Worm (Caenorhabditis elegans) whole organism, dauer: Measurements from ENCODE around the gene madf-9.

Experiments
- unc-62 ChIP-seq: sonication (generic microtip); optimal IDR thresholded peaks from 2 replicates; lab custom pipeline; 2017; ENCODE audit warnings: missing biosample characterization, missing genetic modification reagents, missing genetic modification characterization

madf-9 gene

ce11 chrIV:3636528-3637129 is at the start of gene madf-9:
Gene madf-9 (plus strand): TSS chrIV:3637079.
- TF ChIP-seq unc-62 (GFP tag; lab: Kevin White, UChicago) = no peak

- TF ChIP-seq unc-62 (GFP tag; lab: Kevin White, UChicago) = no peak
Measured at ce11 chrIV:3590821-3591220, 46.1 kb upstream of the madf-9 start.

ce11 chrIV:3593513-3593912 is 43.4 kb upstream of the madf-9 start, which contains the start of gene taf-2:
Gene taf-2 (minus strand): TSS chrIV:3593613.
- TF ChIP-seq unc-62 (GFP tag; lab: Kevin White, UChicago) = no peak

ce11 chrIV:3597356-3597755 is 39.5 kb upstream of the madf-9 start:
- TF ChIP-seq unc-62 (GFP tag; lab: Kevin White, UChicago) = no peak

- no peak for TF ChIP-seq unc-62 (GFP tag; lab: Kevin White, UChicago)
Measured at ce11 chrIV:3598452-3598851, 38.4 kb upstream of the madf-9 start, which contains the start of gene Y37E11B.5. Gene Y37E11B.5 (minus strand): TSS chrIV:3598552.

ce11 chrIV:3599126-3599525 is 37.8 kb upstream of the madf-9 start, which contains the start of gene Y37E11B.6:
Gene Y37E11B.6 (minus strand): TSS chrIV:3599306.
- no peak for TF ChIP-seq unc-62 (GFP tag; lab: Kevin White, UChicago)

DNA sequence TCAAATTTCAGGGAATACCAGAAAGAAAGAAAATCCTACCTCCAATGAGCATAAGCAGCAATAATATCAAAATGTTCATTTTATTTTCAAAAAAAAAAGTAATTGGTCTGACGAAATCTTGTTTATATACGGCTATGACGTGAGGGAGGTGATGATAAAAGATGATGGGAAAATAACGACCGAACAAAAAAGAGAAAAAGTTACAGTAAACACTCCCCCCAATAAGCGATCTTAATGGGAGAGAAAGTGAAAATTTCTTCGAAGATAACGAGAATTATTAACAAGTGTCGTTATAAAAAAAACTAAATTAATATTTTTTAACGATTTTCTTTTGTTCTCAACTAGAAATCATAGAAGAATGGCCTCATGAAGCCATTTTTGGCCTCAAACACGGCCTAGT is 36.9 kb upstream of the madf-9 start, which contains the start of gene Y37E11B.7:
Gene Y37E11B.7, minus strand, starts transcription at position 207 of the 400 bp plus-strand sequence.
- TF ChIP-seq unc-62 (GFP tag; lab: Kevin White, UChicago) = no peak

ce11 chrIV:3601846-3602245 is 35.0 kb upstream of the madf-9 start:
- no peak for TF ChIP-seq unc-62 (GFP tag; lab: Kevin White, UChicago)

DNA sequence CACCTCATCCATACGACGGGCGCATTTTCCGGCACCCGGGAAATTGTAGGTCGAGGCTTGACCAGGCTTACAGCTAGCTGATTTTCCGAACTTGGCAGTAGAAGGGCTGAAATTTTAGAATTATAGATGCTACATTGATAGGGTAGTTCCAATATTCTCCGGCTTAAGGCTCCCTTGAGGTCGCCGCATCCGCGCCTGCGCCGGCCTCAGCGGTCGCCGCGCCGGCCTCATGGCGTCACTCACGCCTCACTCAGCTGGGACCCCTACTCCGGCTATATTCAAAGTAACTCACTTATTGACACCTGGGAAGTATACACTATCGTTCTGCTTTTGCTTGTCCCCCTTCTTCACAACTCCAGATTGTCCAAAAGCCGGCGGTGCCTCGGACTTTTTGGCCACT is 32.8 kb upstream of the madf-9 start:
- no peak for TF ChIP-seq unc-62 (GFP tag; lab: Kevin White, UChicago)

ce11 chrIV:3606285-3606834 is 30.5 kb upstream of the madf-9 start, which contains the start of the genes Y37E11B.10 and kgb-2:
Gene Y37E11B.10 (minus strand): TSS chrIV:3606466.
Gene kgb-2 (plus strand): TSS chrIV:3606784.
- no peak for TF ChIP-seq unc-62 (GFP tag; lab: Kevin White, UChicago)

ce11 chrIV:3608547-3609222 is 28.2 kb upstream of the madf-9 start:
- TF ChIP-seq unc-62 (GFP tag; lab: Kevin White, UChicago) = no peak

ce11 chrIV:3610987-3611386 is 25.9 kb upstream of the madf-9 start:
- no peak for TF ChIP-seq unc-62 (GFP tag; lab: Kevin White, UChicago)

ce11 chrIV:3611845-3612244 is 25.0 kb upstream of the madf-9 start:
- no peak for TF ChIP-seq unc-62 (GFP tag; lab: Kevin White, UChicago)

DNA sequence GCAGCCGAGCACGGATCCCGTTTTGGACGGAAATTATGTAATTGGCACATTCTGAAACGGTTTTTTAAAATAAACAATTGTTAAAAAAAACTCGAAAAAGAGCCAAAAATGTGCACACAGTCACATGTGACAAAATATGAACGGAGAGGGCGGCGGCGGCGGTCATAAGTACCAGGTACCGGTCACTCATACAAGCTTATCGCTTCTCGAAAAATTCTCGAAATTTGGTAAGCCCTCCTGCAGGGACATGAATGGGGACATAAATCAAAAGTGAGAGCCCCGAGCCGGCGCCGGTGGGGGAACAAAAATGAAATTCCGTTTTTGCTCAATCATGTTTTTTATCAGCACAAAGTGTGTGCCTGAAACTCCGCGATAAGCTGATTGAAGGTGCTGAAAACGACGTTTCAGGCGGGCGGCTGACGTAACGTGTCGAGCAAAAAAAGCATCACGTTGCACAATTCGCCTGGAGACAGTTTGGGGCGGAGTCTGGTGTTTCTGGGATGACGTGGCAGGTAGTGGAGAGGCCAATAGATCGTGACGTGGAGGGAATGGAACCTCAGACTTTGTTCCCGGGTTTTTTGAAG is 23.8 kb upstream of the madf-9 start, which contains the start of gene ltah-1.2:
Gene ltah-1.2, minus strand, starts transcription at position 51 of the 584 bp plus-strand sequence.
- TF ChIP-seq unc-62 (GFP tag; lab: Kevin White, UChicago) = no peak

ce11 chrIV:3618719-3619118 is 18.2 kb upstream of the madf-9 start:
- TF ChIP-seq unc-62 (GFP tag; lab: Kevin White, UChicago) = no peak

- TF ChIP-seq unc-62 (GFP tag; lab: Kevin White, UChicago) = no peak
Measured at ce11 chrIV:3621805-3622355, 15.0 kb upstream of the madf-9 start.
